Fruit fly (Drosophila melanogaster): Measurements from ENCODE around the gene Ir10a.

- TF ChIP-seq gl (tag; optimal IDR thresholded peaks at IDR 0.05) (no peak), Snoo (tag; optimal IDR thresholded peaks at IDR 0.05) (no peak)
Measured at dm6 chrX:11284993-11285392, 26.0 kb downstream of the Ir10a start.

All from whole organism, pupa.